Fruit fly (Drosophila melanogaster) whole organism, wandering third instar larva: ENCODE data around the gene CG10280.
A peak's percentile ranks its signal among the peaks of the same experiment; 100 is the strongest.

ENCODE experiments used
- CG32264 ChIP-seq: fragments of 200-800 bp; sonication (Bioruptor generic); optimal IDR thresholded peaks from 2 replicates; lab custom pipeline; 2016; ENCODE audit warnings: missing biosample characterization, missing genetic modification characterization
- CG9705 ChIP-seq: fragments of 200-800 bp; sonication (Bioruptor generic); optimal IDR thresholded peaks from 2 replicates; lab custom pipeline; 2018; ENCODE audit warnings: missing biosample characterization, mild to moderate bottlenecking, missing genetic modification characterization
- CrebA ChIP-seq: fragments of 200-800 bp; sonication (Bioruptor generic); optimal IDR thresholded peaks from 2 replicates; lab custom pipeline; 2016; ENCODE audit warnings: missing biosample characterization, mild to moderate bottlenecking, missing genetic modification characterization, borderline replicate concordance
- Dif ChIP-seq: fragments of 200-275, 200-300 bp; sonication (Bioruptor generic); optimal IDR thresholded peaks from 2 replicates; lab custom pipeline; 2018; ENCODE audit warnings: missing biosample characterization, missing genetic modification characterization; ENCODE audit not compliant: partially characterized antibody
- GATAd ChIP-seq: sonication (Bioruptor generic); optimal IDR thresholded peaks from 2 replicates; lab custom pipeline; 2016; ENCODE audit warnings: missing biosample characterization, missing genetic modification characterization
- HLH106 ChIP-seq: fragments of 200-800 bp; optimal IDR thresholded peaks from 3 replicates; lab custom pipeline; 2019; ENCODE audit warnings: missing biosample characterization, mild to moderate bottlenecking, missing genetic modification characterization, moderate library complexity
- Hnf4 ChIP-seq: fragments of 200-800 bp; sonication (Bioruptor generic); optimal IDR thresholded peaks from 2 replicates; lab custom pipeline; 2016; ENCODE audit warnings: missing biosample characterization, mild to moderate bottlenecking, missing genetic modification characterization
- Hr78 ChIP-seq: fragments of >200 bp; optimal IDR thresholded peaks from 2 replicates; lab custom pipeline; 2017; ENCODE audit warnings: missing biosample characterization, missing genetic modification characterization
- Hr83 ChIP-seq: fragments of 200-300 bp; sonication (Bioruptor generic); optimal IDR thresholded peaks from 2 replicates; lab custom pipeline; 2016; ENCODE audit warnings: missing biosample characterization, mild to moderate bottlenecking, missing genetic modification characterization, moderate library complexity; ENCODE audit not compliant: poor library complexity, severe bottlenecking
- Jra ChIP-seq: sonication (Bioruptor generic); optimal IDR thresholded peaks from 2 replicates; lab custom pipeline; 2016; ENCODE audit warnings: missing biosample characterization, missing genetic modification characterization
- Myc ChIP-seq: fragments of >200 bp; optimal IDR thresholded peaks from 2 replicates; lab custom pipeline; 2017
- N ChIP-seq: fragments of >200 bp; optimal IDR thresholded peaks from 2 replicates; lab custom pipeline; 2018; ENCODE audit warnings: missing biosample characterization, missing external identifiers, missing genetic modification characterization
- OdsH ChIP-seq: fragments of 200-800 bp; sonication (Bioruptor generic); optimal IDR thresholded peaks from 2 replicates; lab custom pipeline; 2016; ENCODE audit warnings: missing biosample characterization, mild to moderate bottlenecking, missing genetic modification characterization
- Rel ChIP-seq, 2 experiments: fragments of 200-800 bp; sonication (Bioruptor generic) in 1 of 2; optimal IDR thresholded peaks; 2 replicates in 1 of 2; 3 replicates in 1 of 2; lab custom pipeline; 2016 to 2019; ENCODE audit warnings: mild to moderate bottlenecking in 2 of 2, missing biosample characterization in 2 of 2, missing genetic modification characterization in 2 of 2, moderate library complexity in 1 of 2
- Sp1 ChIP-seq: fragments of 200-800 bp; sonication (Bioruptor generic); optimal IDR thresholded peaks from 3 replicates; lab custom pipeline; 2019; ENCODE audit warnings: missing biosample characterization, mild to moderate bottlenecking, missing genetic modification characterization, moderate library complexity
- Vsx2 ChIP-seq: fragments of 200-300, 225-300 bp; sonication (Bioruptor generic); optimal IDR thresholded peaks from 2 replicates; lab custom pipeline; 2018; ENCODE audit warnings: missing biosample characterization, missing genetic modification characterization; ENCODE audit not compliant: partially characterized antibody
- br ChIP-seq: fragments of 200-800 bp; sonication (Bioruptor generic); optimal IDR thresholded peaks from 2 replicates; lab custom pipeline; 2016; ENCODE audit warnings: missing biosample characterization, missing genetic modification characterization
- brk ChIP-seq: fragments of 200-800 bp; sonication (Bioruptor generic); optimal IDR thresholded peaks from 2 replicates; lab custom pipeline; 2016; ENCODE audit warnings: missing biosample characterization, mild to moderate bottlenecking, missing genetic modification characterization
- dl ChIP-seq, 2 experiments: fragments of 175-275, 200-275 bp in 1 of 2; fragments of 200-275 bp in 1 of 2; sonication (Bioruptor generic); optimal IDR thresholded peaks; lab custom pipeline; 2018; ENCODE audit warnings: mild to moderate bottlenecking in 2 of 2, missing biosample characterization in 2 of 2, missing genetic modification characterization in 2 of 2, moderate library complexity in 2 of 2; ENCODE audit not compliant: partially characterized antibody in 2 of 2, insufficient read depth in 1 of 2
- dmrt93B ChIP-seq: fragments of 200-800 bp; sonication (Bioruptor generic); optimal IDR thresholded peaks from 2 replicates; lab custom pipeline; 2018; ENCODE audit warnings: missing biosample characterization, mild to moderate bottlenecking, missing genetic modification characterization
- ey ChIP-seq: fragments of 200-800 bp; sonication (Bioruptor generic); optimal IDR thresholded peaks from 2 replicates; lab custom pipeline; 2016; ENCODE audit warnings: missing biosample characterization, missing genetic modification characterization
- foxo ChIP-seq, 2 experiments: fragments of 200-800 bp; sonication (Bioruptor generic); optimal IDR thresholded peaks; 2 replicates in 1 of 2; 3 replicates in 1 of 2; lab custom pipeline; 2016 to 2017; ENCODE audit warnings: missing biosample characterization in 2 of 2, missing genetic modification characterization in 2 of 2
- fru ChIP-seq: fragments of 200-800 bp; sonication (Bioruptor generic); optimal IDR thresholded peaks from 3 replicates; lab custom pipeline; 2016; ENCODE audit warnings: missing biosample characterization, mild to moderate bottlenecking, missing genetic modification characterization
- h ChIP-seq: fragments of 200-800 bp; sonication (Bioruptor generic); optimal IDR thresholded peaks from 3 replicates; lab custom pipeline; 2016; ENCODE audit warnings: missing biosample characterization, mild to moderate bottlenecking, missing genetic modification characterization
- jim ChIP-seq: fragments of 175-275, 200-325 bp; sonication (Bioruptor generic); optimal IDR thresholded peaks from 2 replicates; lab custom pipeline; 2016; ENCODE audit warnings: missing biosample characterization, mild to moderate bottlenecking, missing genetic modification characterization
- pan ChIP-seq: fragments of >200 bp; optimal IDR thresholded peaks from 2 replicates; lab custom pipeline; 2017
- psq ChIP-seq: fragments of 200-800 bp; sonication (Bioruptor generic); optimal IDR thresholded peaks from 3 replicates; lab custom pipeline; 2017; ENCODE audit warnings: missing biosample characterization, mild to moderate bottlenecking, missing genetic modification characterization, moderate library complexity
- rgr ChIP-seq: fragments of 200-800 bp; sonication (Bioruptor generic); optimal IDR thresholded peaks from 3 replicates; lab custom pipeline; 2016; ENCODE audit warnings: missing biosample characterization, mild to moderate bottlenecking, missing genetic modification characterization
- sage ChIP-seq: fragments of 200-800 bp; sonication (Bioruptor generic); optimal IDR thresholded peaks from 2 replicates; lab custom pipeline; 2016; ENCODE audit warnings: missing biosample characterization, mild to moderate bottlenecking, missing genetic modification characterization
- sv ChIP-seq: fragments of 200-800 bp; sonication (Bioruptor generic); optimal IDR thresholded peaks from 3 replicates; lab custom pipeline; 2016; ENCODE audit warnings: missing biosample characterization, missing genetic modification characterization
- tai ChIP-seq: sonication (Bioruptor generic); optimal IDR thresholded peaks from 2 replicates; lab custom pipeline; 2016; ENCODE audit warnings: missing biosample characterization, missing genetic modification characterization
- usp ChIP-seq: fragments of >200 bp; optimal IDR thresholded peaks from 2 replicates; lab custom pipeline; 2017; ENCODE audit warnings: missing biosample characterization, missing genetic modification characterization
- woc ChIP-seq: sonication (Bioruptor generic); optimal IDR thresholded peaks from 2 replicates; lab custom pipeline; 2016; ENCODE audit warnings: missing biosample characterization, mild to moderate bottlenecking, missing genetic modification characterization

The CG10280 gene

DNA sequence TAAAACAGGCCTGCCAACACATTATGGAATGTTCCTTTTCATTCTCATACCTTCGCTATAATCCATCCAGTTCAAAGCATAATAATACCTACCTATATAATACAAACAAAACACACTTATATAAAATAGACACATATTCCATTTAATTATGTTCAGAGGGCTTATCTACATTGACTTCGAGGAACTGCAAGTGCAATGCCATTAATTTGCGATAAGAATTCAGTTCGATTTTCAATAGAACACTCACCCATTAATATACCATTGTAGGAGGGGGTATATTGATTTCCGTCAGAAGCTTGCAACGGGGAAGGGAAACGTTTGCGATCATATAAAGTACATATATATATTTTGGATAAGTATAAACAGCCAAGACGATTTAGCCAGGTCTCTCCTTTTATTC, 13.5 kb upstream of the CG10280 start:
- TF ChIP-seq Vsx2 (GFP tag; lab: Kevin White, UChicago) (no peak), Hr83 (GFP tag; lab: Kevin White, UChicago) (no peak), sv (no peak), ey (no peak), dmrt93B (GFP tag; lab: Kevin White, UChicago) (no peak), foxo (GFP tag; optimal IDR thresholded peaks at IDR 0.05; lab: Kevin White, UChicago) (no peak), Hr78 (GFP tag; lab: Kevin White, UChicago) (no peak), Myc (no peak), br (no peak), OdsH (GFP tag; lab: Kevin White, UChicago) (no peak)

DNA sequence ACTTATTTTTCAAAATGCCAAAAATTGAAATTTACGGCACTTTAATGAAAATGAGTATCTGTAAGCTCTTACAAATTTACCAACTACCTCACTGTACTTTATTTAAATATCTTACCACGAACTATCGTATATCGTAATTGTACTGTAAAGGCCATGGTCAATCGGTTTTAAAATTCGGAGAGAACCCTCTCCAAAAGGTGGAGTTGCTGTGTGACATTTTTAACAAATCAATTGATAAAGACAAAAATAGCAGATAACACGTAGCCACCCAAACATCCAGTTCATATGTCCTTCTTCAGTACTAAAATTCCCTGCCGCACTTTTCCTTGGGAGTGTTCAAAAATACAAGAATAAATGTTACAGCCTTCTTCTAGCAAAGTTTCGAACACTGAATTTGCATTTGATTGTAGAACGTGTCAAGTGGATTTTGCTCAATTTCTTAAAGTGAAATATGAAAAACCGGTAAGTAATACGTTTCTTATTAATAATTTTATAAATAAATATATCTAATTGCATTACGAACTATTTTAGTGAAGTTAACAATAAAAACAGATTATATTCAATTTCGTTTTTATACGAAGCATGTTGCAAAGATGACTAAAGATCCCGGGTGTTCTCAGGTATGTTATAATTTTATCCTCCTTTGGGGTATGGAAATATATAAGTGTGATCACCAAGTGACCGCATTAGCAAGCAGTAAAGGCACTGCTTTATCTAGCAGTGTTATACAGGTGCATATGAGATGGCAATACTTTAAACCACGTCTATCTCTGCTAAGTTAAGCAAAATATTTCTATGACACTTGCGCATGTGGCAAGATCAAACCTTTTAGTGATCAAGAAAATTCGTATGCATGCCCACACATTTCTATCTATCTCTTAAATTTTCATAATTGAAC, 2.0 kb downstream of the CG10280 start:
- no peak for TF ChIP-seq OdsH (GFP tag; lab: Kevin White, UChicago)
- TF ChIP-seq Dif (GFP tag; lab: Kevin White, UChicago) = no peak
- no peak for TF ChIP-seq tai (GFP tag; lab: Kevin White, UChicago)
- no peak for TF ChIP-seq br
- no peak for TF ChIP-seq jim (GFP tag; lab: Kevin White, UChicago)
- no peak for TF ChIP-seq N (GFP tag; lab: Kevin White, UChicago)
- TF ChIP-seq CrebA (GFP tag; lab: Kevin White, UChicago) = no peak
- TF ChIP-seq ey = no peak
- no peak for TF ChIP-seq CG32264 (GFP tag; lab: Kevin White, UChicago)
- TF ChIP-seq brk = no peak
- TF ChIP-seq fru (GFP tag; lab: Kevin White, UChicago) = no peak
- TF ChIP-seq Jra (GFP tag; lab: Kevin White, UChicago) = no peak
- TF ChIP-seq HLH106 (tag; lab: Kevin White, UChicago) = no peak
- TF ChIP-seq sv = no peak
- no peak for TF ChIP-seq sage
- TF ChIP-seq h (GFP tag; lab: Kevin White, UChicago) = no peak

DNA sequence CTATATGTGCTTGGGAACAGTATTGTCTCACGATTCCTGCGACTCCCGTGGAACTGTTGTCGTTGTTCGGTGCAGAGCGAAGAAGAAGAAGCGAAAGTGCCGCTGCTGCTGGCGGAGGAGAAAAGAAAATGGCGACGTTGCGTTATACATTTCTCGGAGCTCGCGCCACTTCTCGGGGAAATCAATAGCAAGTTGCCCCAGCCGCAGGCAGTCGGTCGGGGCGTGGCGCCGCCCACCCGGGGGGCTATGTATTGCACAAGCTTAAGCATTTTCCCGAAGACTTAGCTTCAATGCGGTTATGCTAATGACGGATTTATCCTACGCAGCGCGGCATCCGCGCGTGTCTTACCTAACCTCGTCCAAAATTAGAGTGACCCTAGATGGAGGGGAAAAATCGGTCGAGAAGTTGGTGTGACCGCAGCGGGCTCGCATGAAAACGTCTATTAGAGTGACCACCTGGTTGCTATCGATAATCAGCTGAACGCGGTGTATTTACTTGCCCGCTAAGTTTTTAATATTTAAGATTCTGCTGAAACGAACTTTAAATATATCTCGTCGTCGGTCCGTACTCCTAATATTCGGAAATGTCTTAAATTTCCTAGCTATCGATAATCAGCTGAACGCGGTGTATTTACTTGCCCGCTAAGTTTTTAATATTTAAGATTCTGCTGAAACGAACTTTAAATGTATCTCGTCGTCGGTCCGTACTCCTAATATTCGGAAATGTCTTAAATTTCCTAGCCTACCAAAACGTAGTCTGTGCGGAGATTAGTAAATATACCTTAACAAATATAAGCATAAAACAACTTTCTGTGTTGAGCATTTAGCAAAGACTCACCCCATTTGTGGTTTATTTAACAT, 3.3 kb downstream of the CG10280 start, which contains the start of gene Rm62:
Gene Rm62 (minus strand): TSS at position 378 of the 861 bp plus-strand sequence.
- peak; percentile 28 for TF ChIP-seq Sp1
- TF ChIP-seq Rel (GFP tag; optimal IDR thresholded peaks at IDR 0.05; lab: Kevin White, UChicago) = no peak
- peak; percentile 41 for TF ChIP-seq Rel (tag; optimal IDR thresholded peaks at IDR 0.05; lab: Kevin White, UChicago)
- TF ChIP-seq GATAd (GFP tag; lab: Kevin White, UChicago) = no peak
- no peak for TF ChIP-seq CG9705 (GFP tag; lab: Kevin White, UChicago)
- peak; percentile 15 for TF ChIP-seq HLH106 (tag; lab: Kevin White, UChicago)
- no peak for TF ChIP-seq fru (GFP tag; lab: Kevin White, UChicago)
- TF ChIP-seq psq = no peak
- no peak for TF ChIP-seq foxo (GFP tag; optimal IDR thresholded peaks at IDR 0.05; lab: Kevin White, UChicago)
- TF ChIP-seq jim (GFP tag; lab: Kevin White, UChicago) = no peak

DNA sequence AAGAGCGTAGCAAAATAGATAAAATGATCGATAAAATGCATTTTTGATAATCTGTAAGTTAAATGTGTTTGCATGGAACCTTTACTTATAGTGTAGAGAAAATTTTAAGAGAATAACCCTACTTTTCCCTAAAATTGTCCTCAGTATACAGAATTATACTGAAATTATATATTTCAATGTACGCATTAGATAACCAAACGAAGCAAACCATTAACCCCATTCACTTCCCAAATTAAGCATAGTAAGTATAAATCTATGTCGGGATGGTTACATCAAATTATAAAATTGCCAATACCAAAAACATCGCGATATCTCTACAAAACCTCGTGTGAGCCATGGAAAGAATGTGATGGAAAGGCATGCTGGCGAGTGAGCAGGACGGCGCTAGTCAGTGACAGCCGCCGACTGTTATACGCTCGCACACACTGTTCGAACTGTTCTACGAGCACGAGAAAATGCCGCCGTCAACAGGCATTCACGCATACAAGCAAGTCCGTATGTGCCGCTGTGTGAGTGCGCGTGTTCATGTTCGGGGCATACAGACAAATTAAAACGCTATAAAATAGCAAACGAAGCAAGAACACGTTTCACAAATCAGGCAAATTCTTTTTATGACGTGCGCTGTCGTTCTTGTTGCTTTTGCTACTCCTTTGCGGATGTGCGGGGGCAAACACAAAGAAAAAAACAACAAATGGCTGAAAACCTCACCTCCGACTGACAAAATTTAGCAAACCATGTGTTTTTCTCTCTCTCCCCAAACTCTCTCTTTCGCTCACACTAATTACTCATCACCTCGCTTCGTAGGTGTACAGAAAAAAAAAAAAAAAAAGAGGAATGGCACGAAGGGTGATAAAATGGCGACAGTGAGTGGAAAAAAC, 4.4 kb downstream of the CG10280 start:
- TF ChIP-seq Sp1 (peak; percentile 45), jim (GFP tag; lab: Kevin White, UChicago) (peak; percentile 81), Hr78 (GFP tag; lab: Kevin White, UChicago) (no peak), dmrt93B (GFP tag; lab: Kevin White, UChicago) (no peak), br (peak; percentile 16), psq (peak; percentile 94), N (GFP tag; lab: Kevin White, UChicago) (peak; percentile 19), foxo (GFP tag; optimal IDR thresholded peaks at IDR 0.05; lab: Kevin White, UChicago) (peak in 1 of 2 experiments; percentile 41), Rel (GFP tag; optimal IDR thresholded peaks at IDR 0.05; lab: Kevin White, UChicago) (peak; percentile 38), Rel (tag; optimal IDR thresholded peaks at IDR 0.05; lab: Kevin White, UChicago) (peak; percentile 34), Hnf4 (GFP tag; lab: Kevin White, UChicago) (peak; percentile 36), Jra (GFP tag; lab: Kevin White, UChicago) (peak; percentile 58), h (GFP tag; lab: Kevin White, UChicago) (peak; percentile 56), sv (no peak), woc (GFP tag; lab: Kevin White, UChicago) (peak; percentile 28), dl (GFP tag; optimal IDR thresholded peaks at IDR 0.05; lab: Kevin White, UChicago; ENCODE audit: insufficient read depth in 1 of 2, partially characterized antibody in 2 of 2) (peak in 1 of 2 experiments; percentile 57), rgr (GFP tag; lab: Kevin White, UChicago) (peak; percentile 51), sage (peak; percentile 62), Vsx2 (GFP tag; lab: Kevin White, UChicago) (no peak), Dif (GFP tag; lab: Kevin White, UChicago) (peak; percentile 47), Myc (peak; percentile 70), tai (GFP tag; lab: Kevin White, UChicago) (peak; percentile 51), pan (lab: Kevin White, UChicago) (no peak), usp (GFP tag; lab: Kevin White, UChicago) (no peak), CrebA (GFP tag; lab: Kevin White, UChicago) (peak; percentile 56), HLH106 (tag; lab: Kevin White, UChicago) (peak; percentile 4), ey (no peak)
